Worm (Caenorhabditis elegans): Measurements from ENCODE around the gene unc-130.

ce11 chrII:11255536-11255935 is 26.2 kb upstream of the unc-130 start, which contains the start of gene T05B9.2:
- TF ChIP-seq him-1 (tag; optimal IDR thresholded peaks at IDR 0.05) (no peak), dao-5 (tag; optimal IDR thresholded peaks at IDR 0.05) (no peak), W03F9.2 (tag; optimal IDR thresholded peaks at IDR 0.05) (no peak)
